Worm (Caenorhabditis elegans): ENCODE data around the gene him-8.

- TF ChIP-seq him-1 (tag; optimal IDR thresholded peaks at IDR 0.05) (no peak), W03F9.2 (tag; optimal IDR thresholded peaks at IDR 0.05) (no peak)
These were observed 40.9 kb downstream of the him-8 start, which contains the start of gene R09H10.2 for ce11 chrIV:10602644-10603043.

Measured in whole organism, L4/young adult.